Worm (Caenorhabditis elegans) whole organism, young adult: ENCODE results near the gene sftb-2.

Source experiments
- B0035.1 ChIP-seq: sonication (generic microtip); optimal IDR thresholded peaks from 2 replicates; lab custom pipeline; 2016; ENCODE audit warnings: missing genetic modification characterization, mild to moderate bottlenecking, missing compliant biosample characterization, missing genotype, missing genetic modification reagents
- B0261.1 ChIP-seq: sonication (generic microtip); optimal IDR thresholded peaks from 2 replicates; lab custom pipeline; 2016; ENCODE audit warnings: mild to moderate bottlenecking, missing genetic modification characterization, moderate library complexity, missing compliant biosample characterization
- D2030.7 ChIP-seq: fragments of 200-800 bp; sonication (Bioruptor generic); IDR thresholded peaks from 2 replicates; pipeline ENCODE4 v1.3.6; 2022; ENCODE audit warnings: missing genetic modification reagents, missing genetic modification characterization, missing compliant biosample characterization
- F52B5.7 ChIP-seq: sonication (generic microtip); optimal IDR thresholded peaks from 2 replicates; lab custom pipeline; 2016; ENCODE audit warnings: mild to moderate bottlenecking, missing genetic modification characterization, missing compliant biosample characterization
- F57C9.4 ChIP-seq: sonication (generic microtip); optimal IDR thresholded peaks from 2 replicates; lab custom pipeline; 2017; ENCODE audit warnings: mild to moderate bottlenecking, missing genetic modification characterization, missing compliant biosample characterization
- K12H6.12 ChIP-seq: fragments of 200-800 bp; sonication (Bioruptor generic); optimal IDR thresholded peaks from 2 replicates; lab custom pipeline; 2018; ENCODE audit warnings: mild to moderate bottlenecking, missing genetic modification characterization, missing compliant biosample characterization
- T07F8.4 ChIP-seq: sonication (generic microtip); optimal IDR thresholded peaks from 2 replicates; lab custom pipeline; 2016; ENCODE audit warnings: mild to moderate bottlenecking, missing genetic modification characterization, moderate library complexity, missing compliant biosample characterization
- Y53F4B.3 ChIP-seq: fragments of 200-800 bp; sonication (Bioruptor generic); IDR thresholded peaks from 2 replicates; pipeline ENCODE4 v1.3.6; 2022; ENCODE audit warnings: missing genetic modification reagents, missing genetic modification characterization, missing compliant biosample characterization
- Y53G8AR.9 ChIP-seq: fragments of 200-800 bp; sonication (Bioruptor generic); conservative IDR thresholded peaks from 2 replicates; pipeline ENCODE4 v1.3.6; 2022; ENCODE audit warnings: missing genetic modification reagents, missing genetic modification characterization, missing compliant biosample characterization
- Y67H2A.10 ChIP-seq: fragments of 200-800 bp; sonication (Bioruptor generic); conservative IDR thresholded peaks from 2 replicates; pipeline ENCODE4 v1.3.6; 2022; ENCODE audit warnings: missing genetic modification reagents, missing genetic modification characterization, missing compliant biosample characterization
- Y79H2A.3 ChIP-seq: fragments of 200-800 bp; sonication (Bioruptor generic); conservative IDR thresholded peaks from 2 replicates; pipeline ENCODE4 v1.3.6; 2022; ENCODE audit warnings: missing genetic modification reagents, missing genetic modification characterization, missing compliant biosample characterization
- attf-5 ChIP-seq: fragments of 200-800 bp; sonication (Bioruptor generic); optimal IDR thresholded peaks from 2 replicates; lab custom pipeline; 2018; ENCODE audit warnings: mild to moderate bottlenecking, missing genetic modification characterization, missing compliant biosample characterization
- ccch-3 ChIP-seq: fragments of 200-800 bp; sonication (Bioruptor generic); optimal IDR thresholded peaks from 2 replicates; lab custom pipeline; 2018; ENCODE audit warnings: mild to moderate bottlenecking, missing genetic modification characterization, missing compliant biosample characterization
- cebp-2 ChIP-seq: fragments of 200-800 bp; sonication (Bioruptor generic); IDR thresholded peaks from 2 replicates; pipeline ENCODE4 v1.3.6; 2022; ENCODE audit warnings: missing genetic modification characterization, missing compliant biosample characterization
- ceh-27 ChIP-seq: fragments of 200-800 bp; sonication (Bioruptor generic); optimal IDR thresholded peaks from 2 replicates; lab custom pipeline; 2018; ENCODE audit warnings: mild to moderate bottlenecking, missing genetic modification characterization, moderate library complexity, missing compliant biosample characterization
- ceh-91 ChIP-seq: fragments of 200-800 bp; sonication (Bioruptor generic); IDR thresholded peaks from 2 replicates; pipeline ENCODE4 v1.3.6; 2022; ENCODE audit warnings: missing genetic modification reagents, missing genetic modification characterization, missing compliant biosample characterization
- dpff-1 ChIP-seq: sonication (generic microtip); optimal IDR thresholded peaks from 2 replicates; lab custom pipeline; 2017; ENCODE audit warnings: mild to moderate bottlenecking, missing genetic modification characterization, missing compliant biosample characterization
- egl-44 ChIP-seq: fragments of 200-800 bp; sonication (Bioruptor generic); IDR thresholded peaks from 2 replicates; pipeline ENCODE4 v1.3.6; 2022; ENCODE audit warnings: missing genetic modification reagents, missing genetic modification characterization, missing compliant biosample characterization
- egrh-3 ChIP-seq: fragments of 200-800 bp; sonication (Bioruptor generic); IDR thresholded peaks from 2 replicates; pipeline ENCODE4 v1.3.6; 2022; ENCODE audit warnings: missing genetic modification reagents, missing genetic modification characterization, missing compliant biosample characterization
- him-1 ChIP-seq: sonication (generic microtip); optimal IDR thresholded peaks from 2 replicates; lab custom pipeline; 2016; ENCODE audit warnings: missing genotype, missing genetic modification reagents, missing genetic modification characterization, missing compliant biosample characterization
- hlh-26 ChIP-seq: fragments of 200-800 bp; sonication (Bioruptor generic); conservative IDR thresholded peaks from 2 replicates; pipeline ENCODE4 v1.3.6; 2022; ENCODE audit warnings: missing genetic modification reagents, missing genetic modification characterization, missing compliant biosample characterization
- hmg-1.2 ChIP-seq: fragments of 200-800 bp; sonication (Bioruptor generic); IDR thresholded peaks from 2 replicates; pipeline ENCODE4 v1.3.6; 2022; ENCODE audit warnings: missing genetic modification reagents, missing genetic modification characterization, missing compliant biosample characterization
- hmg-20 ChIP-seq: fragments of 200-800 bp; sonication (Bioruptor generic); IDR thresholded peaks from 2 replicates; pipeline ENCODE4 v1.3.6; 2022; ENCODE audit warnings: missing genetic modification reagents, missing genetic modification characterization, missing compliant biosample characterization
- lag-1 ChIP-seq: fragments of 200-800 bp; sonication (Bioruptor generic); IDR thresholded peaks from 2 replicates; pipeline ENCODE4 v1.3.6; 2022; ENCODE audit warnings: missing genetic modification reagents, missing genetic modification characterization, missing compliant biosample characterization
- let-526 ChIP-seq: fragments of 200-800 bp; sonication (Bioruptor generic); IDR thresholded peaks from 2 replicates; pipeline ENCODE4 v1.3.6; 2022; ENCODE audit warnings: missing genetic modification reagents, missing genetic modification characterization, missing compliant biosample characterization
- lin-40 ChIP-seq: sonication (generic microtip); optimal IDR thresholded peaks from 2 replicates; lab custom pipeline; 2016; ENCODE audit warnings: missing genetic modification characterization, mild to moderate bottlenecking, missing compliant biosample characterization, missing genotype, missing genetic modification reagents
- lsl-1 ChIP-seq: fragments of 200-800 bp; sonication (Bioruptor generic); optimal IDR thresholded peaks from 2 replicates; lab custom pipeline; 2018; ENCODE audit warnings: mild to moderate bottlenecking, missing genetic modification characterization, moderate library complexity, missing compliant biosample characterization
- lsy-27 ChIP-seq: sonication (generic microtip); optimal IDR thresholded peaks from 2 replicates; lab custom pipeline; 2017; ENCODE audit warnings: missing genetic modification characterization, mild to moderate bottlenecking, missing compliant biosample characterization, antibody characterized with exemption, missing genotype, borderline replicate concordance; ENCODE audit not compliant: insufficient read depth
- madf-6 ChIP-seq: fragments of 200-800 bp; sonication (Bioruptor generic); IDR thresholded peaks from 2 replicates; pipeline ENCODE4 v1.3.6; 2022; ENCODE audit warnings: missing genetic modification reagents, missing genetic modification characterization, missing compliant biosample characterization
- madf-8 ChIP-seq: fragments of 200-800 bp; sonication (Bioruptor generic); conservative IDR thresholded peaks from 2 replicates; pipeline ENCODE4 v1.3.6; 2022; ENCODE audit warnings: missing genetic modification reagents, missing genetic modification characterization, missing compliant biosample characterization
- mcd-1 ChIP-seq: fragments of 200-800 bp; sonication (Bioruptor generic); IDR thresholded peaks from 2 replicates; pipeline ENCODE4 v1.3.6; 2022; ENCODE audit warnings: missing genetic modification reagents, missing genetic modification characterization, missing compliant biosample characterization
- nhr-27 ChIP-seq: fragments of 200-800 bp; sonication (Bioruptor generic); optimal IDR thresholded peaks from 2 replicates; lab custom pipeline; 2018; ENCODE audit warnings: mild to moderate bottlenecking, missing genetic modification characterization, moderate library complexity, missing compliant biosample characterization
- rec-8 ChIP-seq, 2 experiments: sonication (generic microtip); optimal IDR thresholded peaks; 2 replicates each; lab custom pipeline; 2016; ENCODE audit warnings: mild to moderate bottlenecking in 2 of 2, missing genetic modification characterization in 2 of 2, missing genetic modification reagents in 2 of 2, missing genotype in 2 of 2, missing biosample characterization in 1 of 2, missing compliant biosample characterization in 1 of 2, moderate library complexity in 1 of 2
- snpc-1.3 ChIP-seq: sonication (generic microtip); optimal IDR thresholded peaks from 2 replicates; lab custom pipeline; 2017; ENCODE audit warnings: missing genetic modification characterization, mild to moderate bottlenecking, missing compliant biosample characterization, antibody characterized with exemption, moderate library complexity, missing genotype, missing genetic modification reagents; ENCODE audit not compliant: insufficient read depth
- snpc-3.4 ChIP-seq: sonication (generic microtip); optimal IDR thresholded peaks from 2 replicates; lab custom pipeline; 2017; ENCODE audit warnings: missing genetic modification characterization, mild to moderate bottlenecking, missing compliant biosample characterization, antibody characterized with exemption, moderate library complexity, missing genotype, missing genetic modification reagents
- somi-1 ChIP-seq: fragments of 200-800 bp; sonication (Bioruptor generic); optimal IDR thresholded peaks from 2 replicates; lab custom pipeline; 2018; ENCODE audit warnings: mild to moderate bottlenecking, missing genetic modification characterization, missing compliant biosample characterization
- tbp1 ChIP-seq: fragments of 200-800 bp; sonication (Bioruptor generic); optimal IDR thresholded peaks from 2 replicates; lab custom pipeline; 2018; ENCODE audit warnings: mild to moderate bottlenecking, missing genetic modification characterization, missing compliant biosample characterization
- unc-130 ChIP-seq: sonication (generic microtip); optimal IDR thresholded peaks from 2 replicates; lab custom pipeline; 2016; ENCODE audit warnings: missing genetic modification reagents, missing genetic modification characterization, missing compliant biosample characterization
- ztf-18 ChIP-seq: sonication (generic microtip); optimal IDR thresholded peaks from 2 replicates; lab custom pipeline; 2016; ENCODE audit warnings: missing genotype, mild to moderate bottlenecking, missing genetic modification characterization, missing compliant biosample characterization
- ztf-25 ChIP-seq: fragments of 200-800 bp; sonication (Bioruptor generic); IDR thresholded peaks from 2 replicates; pipeline ENCODE4 v1.3.6; 2022; ENCODE audit warnings: missing genetic modification reagents, missing genetic modification characterization, missing compliant biosample characterization
- ztf-26 ChIP-seq: sonication (generic microtip); optimal IDR thresholded peaks from 2 replicates; lab custom pipeline; 2017; ENCODE audit warnings: missing genetic modification characterization, missing compliant biosample characterization
- ztf-28 ChIP-seq: fragments of 200-800 bp; sonication (Bioruptor generic); IDR thresholded peaks from 2 replicates; pipeline ENCODE4 v1.3.6; 2022; ENCODE audit warnings: missing genetic modification reagents, missing genetic modification characterization, missing compliant biosample characterization
- ztf-3 ChIP-seq: fragments of 200-800 bp; sonication (Bioruptor generic); optimal IDR thresholded peaks from 2 replicates; lab custom pipeline; 2018; ENCODE audit warnings: mild to moderate bottlenecking, missing genetic modification characterization, missing compliant biosample characterization

Gene sftb-2

DNA sequence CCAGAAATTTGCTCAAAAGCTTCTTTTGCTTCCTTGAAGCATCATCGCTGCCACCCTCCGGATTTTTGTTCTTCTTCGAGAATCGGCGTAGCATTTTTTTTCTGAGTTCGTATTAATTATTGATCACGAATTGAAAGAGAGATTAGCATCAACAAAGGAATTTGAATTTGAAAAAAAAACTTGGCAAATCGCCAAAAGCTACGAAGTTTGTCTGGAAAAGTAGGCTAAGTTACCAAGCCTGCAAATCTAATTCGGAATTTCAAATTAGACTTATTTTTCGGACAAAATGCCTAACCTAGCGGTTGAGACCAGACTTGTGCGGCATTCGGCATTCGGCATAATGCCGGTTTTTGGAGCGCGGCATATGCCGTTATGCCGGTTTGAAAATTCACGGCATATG lies 44.1 kb downstream of the sftb-2 start, which contains the start of gene cfap-36:
cfap-36 (minus strand) TSS at position 101 of the 400 bp plus-strand sequence.
- no peak for TF ChIP-seq T07F8.4
- no peak for TF ChIP-seq ztf-25 (GFP tag; lab: Robert Waterston, UW)
- no peak for TF ChIP-seq dpff-1 (tag; lab: Kevin White, UChicago)
- TF ChIP-seq ztf-28 = no peak
- TF ChIP-seq tbp1 (GFP tag; lab: Kevin White, UChicago) = no peak
- TF ChIP-seq somi-1 = no peak
- TF ChIP-seq rec-8 (tag; optimal IDR thresholded peaks at IDR 0.05; lab: Kevin White, UChicago) = no peak
- no peak for TF ChIP-seq ztf-3 (GFP tag; lab: Kevin White, UChicago)
- no peak for TF ChIP-seq egrh-3 (GFP tag; lab: Robert Waterston, UW)
- no peak for TF ChIP-seq madf-6 (GFP tag; lab: Robert Waterston, UW)
- no peak for TF ChIP-seq F52B5.7 (tag; lab: Kevin White, UChicago)
- no peak for TF ChIP-seq Y53G8AR.9
- no peak for TF ChIP-seq ceh-91 (GFP tag; lab: Robert Waterston, UW)
- TF ChIP-seq F57C9.4 (tag; lab: Kevin White, UChicago) = no peak

DNA sequence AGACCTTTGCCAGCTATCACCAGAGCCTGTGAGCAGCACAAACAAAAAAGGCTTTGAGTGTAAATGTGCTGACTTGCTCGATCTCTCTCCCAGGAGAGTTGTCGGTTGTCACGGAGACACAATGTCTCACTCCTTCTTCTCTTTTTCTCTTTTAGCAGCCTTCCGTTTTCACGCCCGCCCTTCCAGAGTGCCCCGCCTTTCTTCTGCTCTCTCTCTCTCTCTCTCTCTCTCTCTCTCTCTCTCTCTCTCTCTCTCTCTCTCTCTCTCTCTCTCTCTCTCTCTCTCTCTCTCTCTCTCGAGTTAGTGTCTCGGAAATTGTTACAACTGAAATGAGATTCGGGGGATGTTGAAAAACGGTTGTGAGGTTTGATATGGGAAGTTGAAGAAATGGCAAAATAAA lies 45.4 kb downstream of the sftb-2 start:
- no peak for TF ChIP-seq egl-44 (GFP tag; lab: Robert Waterston, UW)
- TF ChIP-seq egrh-3 (GFP tag; lab: Robert Waterston, UW) = peak; percentile 54
- 0 out of 2 replicates have a peak, but pooled peaks have one; percentile 11 for TF ChIP-seq hmg-1.2 (GFP tag; lab: Robert Waterston, UW)
- peak; percentile 26; the same call in 1 of the 2 replicates for TF ChIP-seq mcd-1
- peak; percentile 36; the same call in 1 of the 2 replicates for TF ChIP-seq D2030.7 (GFP tag; lab: Robert Waterston, UW)

DNA sequence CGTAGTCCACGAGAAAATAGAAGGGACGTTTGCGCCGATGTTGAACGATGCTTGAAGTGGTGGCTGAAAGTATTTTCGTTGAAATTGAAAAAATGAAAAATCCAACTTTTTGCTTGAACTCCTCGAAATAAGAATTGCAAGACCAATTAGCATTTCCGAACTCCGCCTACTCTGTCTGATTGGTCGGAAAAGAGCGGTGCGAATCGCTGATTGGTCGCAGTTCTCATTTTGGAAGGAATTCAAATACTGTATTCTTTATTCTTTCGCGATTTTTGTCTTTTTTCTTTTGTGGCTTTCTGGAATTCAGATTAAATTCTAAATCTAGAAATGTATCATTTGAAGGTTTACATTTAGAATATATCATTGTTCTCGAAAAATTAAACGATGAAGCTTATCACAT lies 46.5 kb downstream of the sftb-2 start:
- no peak for TF ChIP-seq rec-8 (tag; optimal IDR thresholded peaks at IDR 0.05; lab: Kevin White, UChicago)
- no peak for TF ChIP-seq him-1 (tag; lab: Kevin White, UChicago)
- no peak for TF ChIP-seq madf-8 (GFP tag; lab: Robert Waterston, UW)
- TF ChIP-seq lsy-27 (tag; lab: Kevin White, UChicago) = no peak
- no peak for TF ChIP-seq attf-5 (GFP tag; lab: Kevin White, UChicago)
- no peak for TF ChIP-seq lin-40 (tag; lab: Kevin White, UChicago)
- no peak for TF ChIP-seq K12H6.12
- TF ChIP-seq snpc-1.3 (tag; lab: Kevin White, UChicago) = no peak
- TF ChIP-seq D2030.7 (GFP tag; lab: Robert Waterston, UW) = no peak
- TF ChIP-seq F57C9.4 (tag; lab: Kevin White, UChicago) = no peak
- no peak for TF ChIP-seq ztf-3 (GFP tag; lab: Kevin White, UChicago)
- TF ChIP-seq Y67H2A.10 = no peak

DNA sequence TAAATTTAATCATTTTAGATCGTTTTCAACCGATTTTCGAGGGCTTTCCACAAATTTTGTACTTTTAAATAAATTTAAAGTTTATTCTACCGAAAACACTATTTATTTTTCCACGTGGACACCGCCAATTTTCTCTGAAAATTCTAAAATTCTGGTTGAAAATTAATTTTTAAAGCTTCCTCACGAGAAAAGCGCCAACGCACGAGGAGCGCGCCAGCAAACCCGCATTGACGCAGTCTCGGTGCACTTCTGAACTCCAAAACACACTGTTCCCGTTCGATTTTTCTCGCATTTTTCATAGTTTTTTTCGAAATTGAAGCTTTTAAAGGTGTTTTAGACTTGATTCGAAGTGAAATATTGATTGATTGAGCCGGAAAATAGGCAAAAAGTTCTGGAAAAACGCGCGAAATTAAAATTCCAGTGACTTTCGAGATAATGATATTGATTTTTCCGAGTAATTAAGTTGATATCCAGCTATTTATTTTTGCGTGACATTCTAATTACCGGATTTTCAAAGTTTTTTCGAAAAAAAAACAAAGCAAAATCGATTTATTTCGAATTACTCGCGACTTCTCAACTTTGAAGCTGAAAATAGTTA lies 48.9 kb downstream of the sftb-2 start, which contains the start of gene cul-3:
cul-3 (plus strand) TSS at position 548 of the 598 bp plus-strand sequence.
- TF ChIP-seq lag-1 = no peak
- TF ChIP-seq hmg-20 (GFP tag; lab: Robert Waterston, UW) = no peak
- no peak for TF ChIP-seq B0261.1
- TF ChIP-seq let-526 (GFP tag; lab: Robert Waterston, UW) = no peak
- TF ChIP-seq cebp-2 (GFP tag; lab: Robert Waterston, UW) = no peak
- TF ChIP-seq Y79H2A.3 = no peak
- no peak for TF ChIP-seq F57C9.4 (tag; lab: Kevin White, UChicago)
- TF ChIP-seq snpc-3.4 = peak; percentile 22
- peak; percentile 93 for TF ChIP-seq ztf-18 (tag; lab: Kevin White, UChicago)
- no peak for TF ChIP-seq tbp1 (GFP tag; lab: Kevin White, UChicago)
- no peak for TF ChIP-seq nhr-27
- TF ChIP-seq ceh-27 (GFP tag; lab: Kevin White, UChicago) = no peak
- no peak for TF ChIP-seq hlh-26 (GFP tag; lab: Robert Waterston, UW)
- no peak for TF ChIP-seq unc-130 (GFP tag; lab: Kevin White, UChicago)
- TF ChIP-seq ztf-26 (tag; lab: Kevin White, UChicago) = no peak
- TF ChIP-seq ccch-3 (GFP tag; lab: Kevin White, UChicago) = no peak
- peak; percentile 39 for TF ChIP-seq lsl-1 (GFP tag; lab: Kevin White, UChicago)
- TF ChIP-seq B0035.1 = no peak
- TF ChIP-seq Y53F4B.3 (GFP tag; lab: Robert Waterston, UW) = no peak
